Worm (Caenorhabditis elegans) whole organism, L4 larva: ENCODE measurements around the gene srh-266.

ENCODE experiments used
- aly-2 ChIP-seq: sonication (generic microtip); optimal IDR thresholded peaks from 2 replicates; lab custom pipeline; 2018; ENCODE audit warnings: missing biosample characterization, missing genetic modification characterization
- ama-1 ChIP-seq: fragments of 150-350 bp; optimal IDR thresholded peaks from 2 replicates; lab custom pipeline; 2014; ENCODE audit warnings: inconsistent platforms, mixed read lengths
- ceh-82 ChIP-seq: sonication (generic microtip); optimal IDR thresholded peaks from 2 replicates; lab custom pipeline; 2017; ENCODE audit warnings: missing biosample characterization, missing genetic modification characterization
- dpl-1 ChIP-seq: fragments of 150-350 bp; optimal IDR thresholded peaks from 2 replicates; lab custom pipeline; 2014; ENCODE audit warnings: missing biosample characterization, missing genetic modification reagents, missing genetic modification characterization
- mxl-2 ChIP-seq: fragments of 200-800 bp; sonication (Bioruptor generic); conservative IDR thresholded peaks from 2 replicates; pipeline ENCODE4 v1.3.6; 2022; ENCODE audit warnings: missing genetic modification reagents, missing genetic modification characterization, missing compliant biosample characterization
- nhr-10 ChIP-seq: fragments of 150-350 bp; optimal IDR thresholded peaks from 2 replicates; lab custom pipeline; 2014; ENCODE audit warnings: missing biosample characterization, missing genetic modification characterization
- nhr-11 ChIP-seq: fragments of 150-350 bp; optimal IDR thresholded peaks from 2 replicates; lab custom pipeline; 2014; ENCODE audit warnings: missing biosample characterization, missing genetic modification characterization
- nhr-25 ChIP-seq: sonication (generic microtip); optimal IDR thresholded peaks from 2 replicates; lab custom pipeline; 2017; ENCODE audit warnings: missing genetic modification characterization, mild to moderate bottlenecking, missing compliant biosample characterization, antibody characterized with exemption, moderate library complexity, borderline replicate concordance; ENCODE audit not compliant: insufficient read depth
- snpc-4 ChIP-seq: fragments of 150-350 bp; optimal IDR thresholded peaks from 2 replicates; lab custom pipeline; 2014; ENCODE audit warnings: missing biosample characterization, missing genetic modification characterization
- unc-39 ChIP-seq: sonication (generic microtip); optimal IDR thresholded peaks from 2 replicates; lab custom pipeline; 2017; ENCODE audit warnings: missing biosample characterization, missing genetic modification characterization
- zag-1 ChIP-seq: fragments of 150-350 bp; optimal IDR thresholded peaks from 2 replicates; lab custom pipeline; 2014; ENCODE audit warnings: missing biosample characterization, missing genetic modification characterization

ce11 chrV:646888-647287 lies 17.7 kb upstream of the srh-266 start, which contains the start of gene ugt-42:
- no peak for TF ChIP-seq nhr-10
- TF ChIP-seq nhr-11 (tag; lab: Kevin White, UChicago) = no peak
- no peak for TF ChIP-seq snpc-4 (tag; lab: Kevin White, UChicago)
- no peak for TF ChIP-seq ama-1
- no peak for TF ChIP-seq ceh-82 (tag; lab: Kevin White, UChicago)
- no peak for TF ChIP-seq mxl-2 (GFP tag; lab: Robert Waterston, UW)
- TF ChIP-seq zag-1 (tag; lab: Kevin White, UChicago) = no peak
- no peak for TF ChIP-seq dpl-1 (GFP tag; lab: Kevin White, UChicago)
- TF ChIP-seq aly-2 (tag; lab: Kevin White, UChicago) = no peak
- TF ChIP-seq nhr-25 = no peak
- TF ChIP-seq unc-39 (tag; lab: Kevin White, UChicago) = no peak
